Worm (Caenorhabditis elegans): Measurements from ENCODE around the gene misc-1.

DNA sequence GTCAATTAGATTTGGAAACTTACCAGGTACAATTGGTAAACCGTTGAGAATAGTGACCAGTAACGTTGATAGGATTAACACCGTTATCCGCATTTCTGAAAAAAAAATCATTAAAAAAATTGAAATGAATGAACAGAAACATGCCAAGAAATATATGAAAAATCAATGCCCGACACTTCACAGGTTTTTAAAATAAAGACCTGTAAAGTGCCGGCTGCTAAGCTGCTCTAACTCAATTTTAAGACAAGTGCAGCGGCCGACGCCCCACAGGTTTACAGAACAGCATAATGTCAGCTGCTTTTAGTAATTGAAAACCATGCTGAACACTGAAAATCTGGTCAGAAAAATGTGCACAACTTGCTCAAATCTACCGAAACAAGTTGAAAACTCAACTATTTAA lies 46.0 kb downstream of the misc-1 start, which contains the start of gene cbn-1:
- TF ChIP-seq dve-1 (tag; optimal IDR thresholded peaks at IDR 0.05) (no peak), ets-4 (tag; optimal IDR thresholded peaks at IDR 0.05) (no peak)

Data from whole organism, late embryonic.